Worm (Caenorhabditis elegans) whole organism, late embryonic: ENCODE data around the gene C24D10.2.

Source experiments
- C08G9.2 ChIP-seq: sonication (generic microtip); optimal IDR thresholded peaks from 2 replicates; lab custom pipeline; 2016; ENCODE audit warnings: mild to moderate bottlenecking, missing genetic modification characterization, moderate library complexity, missing compliant biosample characterization
- C38D4.7 ChIP-seq: fragments of 200-800 bp; sonication (Bioruptor generic); optimal IDR thresholded peaks from 2 replicates; lab custom pipeline; 2018; ENCODE audit warnings: mild to moderate bottlenecking, missing genetic modification characterization, moderate library complexity, missing compliant biosample characterization
- F13H6.1 ChIP-seq: sonication (generic microtip); optimal IDR thresholded peaks from 2 replicates; lab custom pipeline; 2016; ENCODE audit warnings: missing genetic modification characterization, missing compliant biosample characterization
- K02D7.2 ChIP-seq: sonication (generic microtip); optimal IDR thresholded peaks from 2 replicates; lab custom pipeline; 2017; ENCODE audit warnings: mild to moderate bottlenecking, missing genetic modification characterization, missing compliant biosample characterization
- K09A11.1 ChIP-seq: sonication (generic microtip); optimal IDR thresholded peaks from 2 replicates; lab custom pipeline; 2017; ENCODE audit warnings: antibody characterized with exemption, mild to moderate bottlenecking, missing genetic modification characterization, missing compliant biosample characterization; ENCODE audit not compliant: insufficient read depth
- T23F11.4 ChIP-seq: fragments of 200-800 bp; sonication (Bioruptor generic); optimal IDR thresholded peaks from 2 replicates; lab custom pipeline; 2018; ENCODE audit warnings: mild to moderate bottlenecking, missing genetic modification characterization, missing compliant biosample characterization
- ahr-1 ChIP-seq: sonication (generic microtip); optimal IDR thresholded peaks from 2 replicates; lab custom pipeline; 2016; ENCODE audit warnings: missing genetic modification characterization, missing compliant biosample characterization
- ceh-14 ChIP-seq: sonication (generic microtip); optimal IDR thresholded peaks from 2 replicates; lab custom pipeline; 2016; ENCODE audit warnings: missing genotype, missing genetic modification characterization, missing compliant biosample characterization
- ceh-18 ChIP-seq: sonication (generic microtip); optimal IDR thresholded peaks from 2 replicates; lab custom pipeline; 2016; ENCODE audit warnings: missing genetic modification characterization, missing compliant biosample characterization
- ceh-19 ChIP-seq: fragments of 200-800 bp; sonication (Bioruptor generic); optimal IDR thresholded peaks from 2 replicates; lab custom pipeline; 2018; ENCODE audit warnings: mild to moderate bottlenecking, missing genetic modification characterization, missing compliant biosample characterization
- ceh-22 ChIP-seq: sonication (generic microtip); optimal IDR thresholded peaks from 2 replicates; lab custom pipeline; 2017; ENCODE audit warnings: missing biosample characterization, missing genetic modification characterization
- ceh-30 ChIP-seq: fragments of 150-350 bp; optimal IDR thresholded peaks from 2 replicates; lab custom pipeline; 2014; ENCODE audit warnings: missing biosample characterization, missing genetic modification characterization
- ceh-31 ChIP-seq: sonication (generic microtip); optimal IDR thresholded peaks from 2 replicates; lab custom pipeline; 2016; ENCODE audit warnings: missing genetic modification characterization, missing compliant biosample characterization
- ceh-34 ChIP-seq: sonication (generic microtip); optimal IDR thresholded peaks from 2 replicates; lab custom pipeline; 2016; ENCODE audit warnings: mild to moderate bottlenecking, missing genetic modification characterization, missing compliant biosample characterization
- ceh-6 ChIP-seq: fragments of 200-800 bp; sonication (Bioruptor generic); optimal IDR thresholded peaks from 2 replicates; lab custom pipeline; 2018; ENCODE audit warnings: mild to moderate bottlenecking, missing genetic modification characterization, missing compliant biosample characterization
- che-1 ChIP-seq: sonication (generic microtip); optimal IDR thresholded peaks from 2 replicates; lab custom pipeline; 2016; ENCODE audit warnings: mild to moderate bottlenecking, missing genetic modification characterization, missing compliant biosample characterization
- dmd-4 ChIP-seq: sonication (generic microtip); optimal IDR thresholded peaks from 2 replicates; lab custom pipeline; 2016; ENCODE audit warnings: borderline replicate concordance, missing genetic modification characterization, missing compliant biosample characterization
- dve-1 ChIP-seq: sonication (generic microtip); optimal IDR thresholded peaks from 2 replicates; lab custom pipeline; 2017; ENCODE audit warnings: antibody characterized with exemption, mild to moderate bottlenecking, missing genetic modification characterization, missing compliant biosample characterization
- elt-2 ChIP-seq: sonication (generic microtip); optimal IDR thresholded peaks from 2 replicates; lab custom pipeline; 2016; ENCODE audit warnings: missing genetic modification reagents, missing genetic modification characterization, missing compliant biosample characterization
- eyg-1 ChIP-seq: sonication (generic microtip); optimal IDR thresholded peaks from 2 replicates; lab custom pipeline; 2016; ENCODE audit warnings: missing genotype, missing genetic modification characterization, missing compliant biosample characterization
- fax-1 ChIP-seq: sonication (generic microtip); optimal IDR thresholded peaks from 2 replicates; lab custom pipeline; 2016; ENCODE audit warnings: missing genotype, missing genetic modification characterization, missing compliant biosample characterization
- fkh-10 ChIP-seq: fragments of 150-350 bp; optimal IDR thresholded peaks from 2 replicates; lab custom pipeline; 2014; ENCODE audit warnings: missing biosample characterization, missing genetic modification reagents, missing genetic modification characterization
- gmeb-2 ChIP-seq: sonication (generic microtip); optimal IDR thresholded peaks from 2 replicates; lab custom pipeline; 2016; ENCODE audit warnings: missing genetic modification characterization, inconsistent platforms, missing compliant biosample characterization
- hlh-6 ChIP-seq: sonication (generic microtip); optimal IDR thresholded peaks from 2 replicates; lab custom pipeline; 2016; ENCODE audit warnings: missing genotype, missing genetic modification characterization, missing compliant biosample characterization
- hlh-8 ChIP-seq: sonication (generic microtip); optimal IDR thresholded peaks from 2 replicates; lab custom pipeline; 2016; ENCODE audit warnings: missing genotype, missing genetic modification characterization, missing compliant biosample characterization
- lim-6 ChIP-seq: sonication (generic microtip); optimal IDR thresholded peaks from 2 replicates; lab custom pipeline; 2016; ENCODE audit warnings: missing genetic modification characterization, missing compliant biosample characterization
- mec-3 ChIP-seq: sonication (generic microtip); optimal IDR thresholded peaks from 2 replicates; lab custom pipeline; 2016; ENCODE audit warnings: borderline replicate concordance, missing genetic modification characterization, missing compliant biosample characterization
- nfya-1 ChIP-seq: sonication (generic microtip); optimal IDR thresholded peaks from 2 replicates; lab custom pipeline; 2017; ENCODE audit warnings: missing genetic modification characterization, mild to moderate bottlenecking, missing compliant biosample characterization, antibody characterized with exemption, moderate library complexity
- nhr-11 ChIP-seq: fragments of 150-350 bp; optimal IDR thresholded peaks from 2 replicates; lab custom pipeline; 2014; ENCODE audit warnings: missing biosample characterization, missing genetic modification characterization
- npax-4 ChIP-seq: sonication (generic microtip); optimal IDR thresholded peaks from 2 replicates; lab custom pipeline; 2016; ENCODE audit warnings: missing genetic modification characterization, missing compliant biosample characterization
- pat-9 ChIP-seq: fragments of 200-800 bp; sonication (Bioruptor generic); optimal IDR thresholded peaks from 2 replicates; lab custom pipeline; 2018; ENCODE audit warnings: mild to moderate bottlenecking, missing genetic modification characterization, moderate library complexity, missing compliant biosample characterization
- pha-2 ChIP-seq: sonication (generic microtip); optimal IDR thresholded peaks from 2 replicates; lab custom pipeline; 2017; ENCODE audit warnings: mild to moderate bottlenecking, missing genetic modification characterization, missing compliant biosample characterization
- pha-4 ChIP-seq: fragments of 150-350 bp; optimal IDR thresholded peaks from 2 replicates; lab custom pipeline; 2018; ENCODE audit warnings: missing biosample characterization, missing genetic modification reagents, missing genetic modification characterization
- pqm-1 ChIP-seq: sonication (generic microtip); optimal IDR thresholded peaks from 2 replicates; lab custom pipeline; 2016; ENCODE audit warnings: missing genetic modification characterization, missing compliant biosample characterization
- pros-1 ChIP-seq: fragments of 150-350 bp; optimal IDR thresholded peaks from 2 replicates; lab custom pipeline; 2014; ENCODE audit warnings: missing biosample characterization, missing genetic modification reagents, missing genetic modification characterization
- ref-2 ChIP-seq: sonication (generic microtip); optimal IDR thresholded peaks from 2 replicates; lab custom pipeline; 2016; ENCODE audit warnings: missing genetic modification characterization, missing compliant biosample characterization
- rnt-1 ChIP-seq: sonication (generic microtip); optimal IDR thresholded peaks from 2 replicates; lab custom pipeline; 2016; ENCODE audit warnings: missing genetic modification characterization, missing compliant biosample characterization
- syd-9 ChIP-seq: sonication (generic microtip); optimal IDR thresholded peaks from 2 replicates; lab custom pipeline; 2016; ENCODE audit warnings: mild to moderate bottlenecking, missing genetic modification characterization, moderate library complexity, missing compliant biosample characterization
- tbx-2 ChIP-seq: sonication (generic microtip); optimal IDR thresholded peaks from 2 replicates; lab custom pipeline; 2016; ENCODE audit warnings: missing genetic modification characterization, missing compliant biosample characterization
- tbx-7 ChIP-seq: sonication (generic microtip); optimal IDR thresholded peaks from 2 replicates; lab custom pipeline; 2016; ENCODE audit warnings: missing genotype, missing genetic modification characterization, missing compliant biosample characterization
- ttx-3 ChIP-seq: sonication (generic microtip); optimal IDR thresholded peaks from 2 replicates; lab custom pipeline; 2016; ENCODE audit warnings: missing genetic modification reagents, missing genetic modification characterization, missing compliant biosample characterization
- unc-3 ChIP-seq, 2 experiments: fragments of 200-800 bp in 1 of 2; sonication (Bioruptor generic) in 1 of 2; sonication (generic microtip) in 1 of 2; conservative IDR thresholded peaks in 1 of 2; optimal IDR thresholded peaks in 1 of 2; 2 replicates each; pipeline versions ENCODE4 v1.3.6 to Lab custom; 2016 to 2022; ENCODE audit warnings: missing compliant biosample characterization in 2 of 2, missing genetic modification characterization in 2 of 2, missing genetic modification reagents in 1 of 2
- unc-42 ChIP-seq: sonication (generic microtip); optimal IDR thresholded peaks from 2 replicates; lab custom pipeline; 2016; ENCODE audit warnings: missing genotype, missing genetic modification characterization, missing compliant biosample characterization
- unc-55 ChIP-seq: sonication (generic microtip); optimal IDR thresholded peaks from 2 replicates; lab custom pipeline; 2017; ENCODE audit warnings: missing biosample characterization, missing genetic modification reagents, missing genetic modification characterization
- unc-86 ChIP-seq: sonication (generic microtip); optimal IDR thresholded peaks from 2 replicates; lab custom pipeline; 2016; ENCODE audit warnings: missing genetic modification characterization, missing compliant biosample characterization
- zip-5 ChIP-seq: sonication (generic microtip); optimal IDR thresholded peaks from 2 replicates; lab custom pipeline; 2016; ENCODE audit warnings: missing genetic modification characterization, missing compliant biosample characterization
- ztf-16 ChIP-seq: sonication (generic microtip); optimal IDR thresholded peaks from 2 replicates; lab custom pipeline; 2017; ENCODE audit warnings: missing genetic modification characterization, missing compliant biosample characterization

The C24D10.2 gene

DNA sequence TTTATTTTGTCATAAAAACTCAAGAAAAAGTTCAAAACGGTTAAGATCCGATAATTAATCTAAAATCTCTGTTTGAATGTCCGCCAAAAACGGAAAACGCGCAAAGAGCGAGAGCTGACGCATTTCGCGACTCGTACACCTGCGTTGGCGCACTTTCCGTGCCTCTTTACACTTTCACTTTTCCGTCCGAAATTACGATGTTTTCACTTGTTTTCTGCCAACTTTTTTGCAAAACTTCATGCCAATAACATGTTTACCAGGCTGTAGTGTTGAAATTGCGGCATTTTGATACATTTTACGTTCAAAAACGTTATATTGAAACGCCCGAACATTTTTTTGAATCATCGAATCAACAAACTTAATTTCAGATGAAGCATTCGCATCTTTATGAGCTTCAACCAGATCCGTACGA, 20.6 kb downstream of the C24D10.2 start, which contains the start of gene W03F8.4 (continued):
- TF ChIP-seq hlh-6 (tag; lab: Kevin White, UChicago): no peak
- TF ChIP-seq che-1: peak; percentile 37
- no peak for TF ChIP-seq C38D4.7 (GFP tag; lab: Kevin White, UChicago)
- peak; percentile 29 for TF ChIP-seq T23F11.4
- no peak for TF ChIP-seq dve-1
- no peak for TF ChIP-seq npax-4
- peak; percentile 30 for TF ChIP-seq pat-9 (tag; lab: Kevin White, UChicago)
- peak; percentile 45 for TF ChIP-seq pha-2
- TF ChIP-seq ceh-6: no peak
- TF ChIP-seq tbx-2 (tag; lab: Kevin White, UChicago): peak; percentile 46
- TF ChIP-seq unc-42 (tag; lab: Kevin White, UChicago): peak; percentile 58
- peak; percentile 64 for TF ChIP-seq ceh-34 (tag; lab: Kevin White, UChicago)
- TF ChIP-seq unc-55: no peak
- TF ChIP-seq eyg-1 (tag; lab: Kevin White, UChicago): no peak
- TF ChIP-seq dmd-4 (tag; lab: Kevin White, UChicago): no peak
- peak; percentile 76 for TF ChIP-seq nfya-1 (tag; lab: Kevin White, UChicago)
- no peak for TF ChIP-seq syd-9
- no peak for TF ChIP-seq fkh-10 (GFP tag; lab: Kevin White, UChicago)
- peak; percentile 3 for TF ChIP-seq ceh-14 (tag; lab: Kevin White, UChicago)
- peak; percentile 33 for TF ChIP-seq ttx-3
- peak; percentile 28 for TF ChIP-seq elt-2 (tag; lab: Kevin White, UChicago)
- TF ChIP-seq C08G9.2 (tag; lab: Kevin White, UChicago): peak; percentile 8
- TF ChIP-seq hlh-8: no peak
- TF ChIP-seq unc-3 (GFP tag; conservative IDR thresholded peaks at IDR 0.05; lab: Robert Waterston, UW): no peak
- peak; percentile 8 for TF ChIP-seq unc-3 (tag; optimal IDR thresholded peaks at IDR 0.05; lab: Kevin White, UChicago)
- no peak for TF ChIP-seq K09A11.1
- no peak for TF ChIP-seq fax-1
- no peak for TF ChIP-seq unc-86 (tag; lab: Kevin White, UChicago)
- peak; percentile 77 for TF ChIP-seq ceh-31
- TF ChIP-seq nhr-11 (tag; lab: Kevin White, UChicago): no peak
- peak; percentile 69 for TF ChIP-seq ref-2 (tag; lab: Kevin White, UChicago)
- peak; percentile 83 for TF ChIP-seq ceh-30 (tag; lab: Kevin White, UChicago)
- peak; percentile 31 for TF ChIP-seq pros-1 (tag; lab: Kevin White, UChicago)
- no peak for TF ChIP-seq lim-6
- no peak for TF ChIP-seq ahr-1
- TF ChIP-seq ztf-16 (tag; lab: Kevin White, UChicago): no peak
- TF ChIP-seq, all 69 proteins: peak for 27

DNA sequence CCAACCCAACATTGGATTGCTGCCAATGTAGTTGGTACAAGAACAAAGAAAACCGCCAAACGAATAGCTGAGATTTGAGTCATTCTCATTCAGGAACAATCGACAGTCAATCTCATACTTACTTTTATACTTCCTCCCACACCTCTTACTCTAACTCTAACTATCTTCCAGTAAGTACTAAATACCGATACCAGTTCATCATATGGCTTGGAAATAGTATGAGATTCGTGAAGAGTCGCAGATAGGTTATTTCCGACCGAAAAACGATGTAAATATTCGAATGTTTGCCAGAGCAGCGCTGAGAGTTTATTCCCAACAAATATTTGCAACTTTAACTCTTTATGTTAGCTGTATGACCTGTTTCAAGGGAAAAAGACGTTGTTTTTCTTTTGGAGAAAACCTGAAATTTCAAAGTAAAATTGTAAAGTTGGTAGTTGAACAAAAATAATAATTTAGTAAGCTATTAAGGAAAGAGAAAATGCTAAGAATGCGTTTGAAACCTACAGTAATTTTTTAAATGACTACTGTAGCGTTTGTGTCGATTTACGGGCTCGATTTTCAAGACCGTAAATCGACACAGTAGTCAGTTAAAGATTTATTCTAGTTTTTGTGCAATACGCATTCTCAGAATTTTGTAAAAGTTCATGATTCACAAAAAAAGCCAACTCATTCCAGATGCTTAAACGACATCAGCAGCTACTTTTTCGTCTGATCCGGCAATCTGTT, 23.5 kb downstream of the C24D10.2 start, which contains the start of the genes W03F8.6 and mtrf-1L:
Gene W03F8.6 (minus strand): TSS at position 101 of the 726 bp plus-strand sequence.
Gene mtrf-1L (plus strand): TSS at position 676 of the 726 bp plus-strand sequence.
- no peak for TF ChIP-seq rnt-1 (tag; lab: Kevin White, UChicago)
- no peak for TF ChIP-seq C08G9.2 (tag; lab: Kevin White, UChicago)
- TF ChIP-seq F13H6.1 (tag; lab: Kevin White, UChicago): no peak
- TF ChIP-seq ztf-16 (tag; lab: Kevin White, UChicago): no peak
- TF ChIP-seq K09A11.1: no peak
- TF ChIP-seq tbx-7 (tag; lab: Kevin White, UChicago): no peak
- no peak for TF ChIP-seq ceh-22 (tag; lab: Kevin White, UChicago)
- TF ChIP-seq nhr-11 (tag; lab: Kevin White, UChicago): no peak
- no peak for TF ChIP-seq zip-5
- no peak for TF ChIP-seq K02D7.2 (tag; lab: Kevin White, UChicago)
- no peak for TF ChIP-seq unc-86 (tag; lab: Kevin White, UChicago)
- TF ChIP-seq fax-1: no peak
- TF ChIP-seq mec-3 (tag; lab: Kevin White, UChicago): no peak
- TF ChIP-seq gmeb-2 (tag; lab: Kevin White, UChicago): no peak
- TF ChIP-seq ceh-19 (GFP tag; lab: Kevin White, UChicago): no peak
- TF ChIP-seq pha-4: no peak
- no peak for TF ChIP-seq T23F11.4
- TF ChIP-seq ceh-18 (tag; lab: Kevin White, UChicago): no peak
- no peak for TF ChIP-seq pqm-1 (tag; lab: Kevin White, UChicago)
- TF ChIP-seq, all 69 proteins: peak for 0
